Worm (Caenorhabditis elegans) whole organism, L1 larva: ENCODE measurements around the gene sdz-27.
"Not testable (repeated sequence)": the region's sequence is repeated elsewhere in the genome, so short reads cannot be mapped to it uniquely, and the experiment has no call there.

Source experiments
- C04F5.9 ChIP-seq: sonication (generic microtip); optimal IDR thresholded peaks from 2 replicates; lab custom pipeline; 2016; ENCODE audit warnings: missing genetic modification characterization, missing compliant biosample characterization
- C16A3.4 ChIP-seq: fragments of 150-350 bp; optimal IDR thresholded peaks from 2 replicates; lab custom pipeline; 2014; ENCODE audit warnings: missing biosample characterization, missing genetic modification characterization
- Y116A8C.19 ChIP-seq: sonication (generic microtip); optimal IDR thresholded peaks from 2 replicates; lab custom pipeline; 2016; ENCODE audit warnings: missing compliant biosample characterization, missing genetic modification characterization, borderline replicate concordance
- aha-1 ChIP-seq: fragments of 150-350 bp; optimal IDR thresholded peaks from 2 replicates; lab custom pipeline; 2014; ENCODE audit warnings: missing biosample characterization, missing genetic modification characterization
- aly-2 ChIP-seq: fragments of 150-350 bp; optimal IDR thresholded peaks from 2 replicates; lab custom pipeline; 2014; ENCODE audit warnings: missing biosample characterization, missing genetic modification characterization
- ama-1 ChIP-seq: fragments of 150-350 bp; optimal IDR thresholded peaks from 2 replicates; lab custom pipeline; 2014
- ces-1 ChIP-seq: fragments of 150-350 bp; optimal IDR thresholded peaks from 2 replicates; lab custom pipeline; 2014; ENCODE audit warnings: missing biosample characterization, missing genetic modification reagents, missing genetic modification characterization
- egl-27 ChIP-seq, 2 experiments: fragments of 150-350 bp in 1 of 2; sonication (generic microtip); optimal IDR thresholded peaks; 3 replicates each; lab custom pipeline; 2017 to 2018; ENCODE audit warnings: missing biosample characterization in 2 of 2, missing genetic modification characterization in 2 of 2, missing genetic modification reagents in 2 of 2
- elt-2 ChIP-seq: sonication (generic microtip); optimal IDR thresholded peaks from 2 replicates; lab custom pipeline; 2016; ENCODE audit warnings: missing genetic modification characterization, mild to moderate bottlenecking, inconsistent platforms, missing compliant biosample characterization, missing genetic modification reagents
- ets-5 ChIP-seq: fragments of 200-800 bp; sonication (Bioruptor generic); IDR thresholded peaks from 2 replicates; pipeline ENCODE4 v1.3.6; 2022; ENCODE audit warnings: missing genetic modification characterization, missing compliant biosample characterization
- fkh-10 ChIP-seq: sonication (generic microtip); optimal IDR thresholded peaks from 2 replicates; lab custom pipeline; 2017; ENCODE audit warnings: missing biosample characterization, missing genetic modification reagents, missing genetic modification characterization
- fkh-8 ChIP-seq: sonication (generic microtip); optimal IDR thresholded peaks from 2 replicates; lab custom pipeline; 2016; ENCODE audit warnings: mild to moderate bottlenecking, missing genetic modification characterization, missing compliant biosample characterization
- hlh-17 ChIP-seq: fragments of 200-800 bp; sonication (Bioruptor generic); optimal IDR thresholded peaks from 2 replicates; lab custom pipeline; 2018; ENCODE audit warnings: missing genetic modification characterization, mild to moderate bottlenecking, missing compliant biosample characterization, moderate library complexity, borderline replicate concordance
- hlh-4 ChIP-seq: sonication (generic microtip); optimal IDR thresholded peaks from 2 replicates; lab custom pipeline; 2016; ENCODE audit warnings: mild to moderate bottlenecking, missing genetic modification characterization, missing compliant biosample characterization
- irx-1 ChIP-seq: sonication (generic microtip); optimal IDR thresholded peaks from 2 replicates; lab custom pipeline; 2016; ENCODE audit warnings: missing genetic modification characterization, missing compliant biosample characterization
- jun-1 ChIP-seq: fragments of 150-350 bp; optimal IDR thresholded peaks from 2 replicates; lab custom pipeline; 2014; ENCODE audit warnings: missing biosample characterization, missing genetic modification reagents, missing genetic modification characterization
- lin-14 ChIP-seq: fragments of 200-800 bp; sonication (Bioruptor generic); optimal IDR thresholded peaks from 2 replicates; lab custom pipeline; 2018; ENCODE audit warnings: mild to moderate bottlenecking, missing genetic modification characterization, moderate library complexity, missing compliant biosample characterization
- lir-3 ChIP-seq: sonication (generic microtip); optimal IDR thresholded peaks from 2 replicates; lab custom pipeline; 2016; ENCODE audit warnings: mild to moderate bottlenecking, missing genetic modification characterization, moderate library complexity, missing compliant biosample characterization; ENCODE audit not compliant: poor library complexity
- mab-9 ChIP-seq: fragments of 200-800 bp; sonication (Bioruptor generic); IDR thresholded peaks from 2 replicates; pipeline ENCODE4 v1.3.6; 2022; ENCODE audit warnings: missing genetic modification reagents, missing genetic modification characterization, missing compliant biosample characterization
- nhr-19 ChIP-seq: fragments of 200-800 bp; sonication (Bioruptor generic); conservative IDR thresholded peaks from 2 replicates; pipeline ENCODE4 v1.3.6; 2022; ENCODE audit warnings: missing genetic modification characterization, missing compliant biosample characterization
- nhr-20 ChIP-seq: sonication (generic microtip); optimal IDR thresholded peaks from 2 replicates; lab custom pipeline; 2016; ENCODE audit warnings: mild to moderate bottlenecking, missing genetic modification characterization, missing compliant biosample characterization
- nhr-28 ChIP-seq: fragments of 150-350 bp; optimal IDR thresholded peaks from 2 replicates; lab custom pipeline; 2014; ENCODE audit warnings: missing biosample characterization, missing genetic modification characterization
- nhr-76 ChIP-seq: sonication (generic microtip); optimal IDR thresholded peaks from 2 replicates; lab custom pipeline; 2017; ENCODE audit warnings: missing biosample characterization, missing genetic modification characterization
- pag-3 ChIP-seq: sonication (generic microtip); optimal IDR thresholded peaks from 2 replicates; lab custom pipeline; 2017; ENCODE audit warnings: missing genetic modification characterization, mild to moderate bottlenecking, missing compliant biosample characterization, antibody characterized with exemption, borderline replicate concordance; ENCODE audit not compliant: insufficient read depth
- pax-3 ChIP-seq: fragments of 200-800 bp; sonication (Bioruptor generic); optimal IDR thresholded peaks from 2 replicates; lab custom pipeline; 2018; ENCODE audit warnings: mild to moderate bottlenecking, missing genetic modification characterization, moderate library complexity, missing compliant biosample characterization
- pqm-1 ChIP-seq: sonication (generic microtip); optimal IDR thresholded peaks from 3 replicates; lab custom pipeline; 2017; ENCODE audit warnings: missing biosample characterization, missing genetic modification characterization
- snpc-4 ChIP-seq: fragments of 150-350 bp; optimal IDR thresholded peaks from 2 replicates; lab custom pipeline; 2014; ENCODE audit warnings: missing biosample characterization, missing genetic modification characterization
- sox-4 ChIP-seq: sonication (generic microtip); optimal IDR thresholded peaks from 2 replicates; lab custom pipeline; 2016; ENCODE audit warnings: missing genetic modification characterization, missing compliant biosample characterization
- sptf-1 ChIP-seq: fragments of 150-350 bp; optimal IDR thresholded peaks from 2 replicates; lab custom pipeline; 2014; ENCODE audit warnings: missing biosample characterization, missing genetic modification characterization
- sup-37 ChIP-seq: fragments of 200-800 bp; sonication (Bioruptor generic); optimal IDR thresholded peaks from 2 replicates; lab custom pipeline; 2018; ENCODE audit warnings: mild to moderate bottlenecking, missing genetic modification characterization, missing compliant biosample characterization
- tbx-2 ChIP-seq: sonication (generic microtip); optimal IDR thresholded peaks from 2 replicates; lab custom pipeline; 2016; ENCODE audit warnings: missing genetic modification characterization, missing compliant biosample characterization
- tlp-1 ChIP-seq: fragments of 150-350 bp; optimal IDR thresholded peaks from 2 replicates; lab custom pipeline; 2014; ENCODE audit warnings: missing biosample characterization, missing genetic modification characterization
- unc-98 ChIP-seq: fragments of 200-800 bp; sonication (Bioruptor generic); IDR thresholded peaks from 2 replicates; pipeline ENCODE4 v1.3.6; 2022; ENCODE audit warnings: missing genetic modification characterization, missing compliant biosample characterization
- xbp-1 ChIP-seq: sonication (generic microtip); optimal IDR thresholded peaks from 2 replicates; lab custom pipeline; 2016; ENCODE audit warnings: missing genetic modification characterization, missing compliant biosample characterization
- zag-1 ChIP-seq: fragments of 150-350 bp; optimal IDR thresholded peaks from 2 replicates; lab custom pipeline; 2014; ENCODE audit warnings: missing biosample characterization, missing genetic modification characterization
- ztf-11 ChIP-seq, 2 experiments: sonication (generic microtip); optimal IDR thresholded peaks; 2 replicates each; lab custom pipeline; 2016 to 2017; ENCODE audit warnings: missing genetic modification characterization in 2 of 2, missing biosample characterization in 1 of 2, missing compliant biosample characterization in 1 of 2
- ztf-4 ChIP-seq: fragments of 150-350 bp; optimal IDR thresholded peaks from 2 replicates; lab custom pipeline; 2014; ENCODE audit warnings: missing biosample characterization, missing genetic modification characterization

sdz-27 gene

DNA sequence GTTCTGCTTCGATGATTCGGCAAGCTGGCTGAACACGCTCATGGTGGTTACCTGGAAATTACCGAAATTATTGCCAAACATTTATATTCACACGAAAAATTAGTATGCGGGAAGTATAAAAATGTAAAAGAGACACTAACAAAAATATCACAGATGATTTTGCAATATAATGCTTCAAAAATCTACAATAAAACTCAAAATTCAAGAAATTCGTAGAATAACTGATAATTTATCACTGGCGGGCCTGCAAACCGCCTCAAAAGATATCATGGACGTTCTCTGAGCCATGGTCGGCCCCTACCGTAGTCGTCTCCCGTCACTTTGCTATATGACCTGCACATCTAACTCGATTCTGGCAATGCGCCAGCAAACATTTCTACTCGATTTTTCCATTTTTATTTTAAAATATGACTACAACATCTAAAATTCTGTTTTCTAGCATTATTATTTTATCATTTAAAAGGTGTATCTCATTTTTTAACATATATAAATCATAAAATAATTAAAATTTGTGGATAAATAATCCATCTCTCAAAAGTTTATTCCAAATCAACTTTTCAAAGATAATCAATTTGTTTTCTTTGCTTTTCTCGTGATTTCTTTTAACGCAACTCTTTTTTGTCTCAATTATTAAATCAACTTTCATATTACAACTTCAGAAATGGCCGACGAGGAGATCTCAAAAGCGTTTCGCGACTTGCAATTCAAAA, 37.2 kb upstream of the sdz-27 start, which contains the start of the genes F01G4.6 and pfd-1 (continued):
- TF ChIP-seq Y116A8C.19 (tag; lab: Kevin White, UChicago) (no peak), hlh-17 (no peak), elt-2 (peak; percentile 84), lir-3 (tag; lab: Kevin White, UChicago) (peak; percentile 84), pax-3 (tag; lab: Kevin White, UChicago) (peak; percentile 91), aha-1 (peak; percentile 37), C16A3.4 (tag; lab: Kevin White, UChicago) (peak; percentile 95), C04F5.9 (tag; lab: Kevin White, UChicago) (peak; percentile 83), irx-1 (peak; percentile 81), snpc-4 (tag; lab: Kevin White, UChicago) (peak; percentile 80), ces-1 (GFP tag; lab: Kevin White, UChicago) (no peak), aly-2 (tag; lab: Kevin White, UChicago) (peak; percentile 86), nhr-20 (tag; lab: Kevin White, UChicago) (peak; percentile 97), zag-1 (tag; lab: Kevin White, UChicago) (peak; percentile 97), hlh-4 (tag; lab: Kevin White, UChicago) (no peak), fkh-10 (peak; percentile 89), pqm-1 (tag; lab: Kevin White, UChicago) (no peak), ets-5 (GFP tag; lab: Robert Waterston, UW) (no peak), unc-98 (GFP tag; lab: Robert Waterston, UW) (no peak; the same call in 1 of the 2 replicates), sup-37 (GFP tag; lab: Kevin White, UChicago) (peak; percentile 37), lin-14 (GFP tag; lab: Kevin White, UChicago) (peak; percentile 96), fkh-8 (peak; percentile 95), jun-1 (tag; lab: Kevin White, UChicago) (peak; percentile 91), nhr-76 (tag; lab: Kevin White, UChicago) (no peak), tbx-2 (tag; lab: Kevin White, UChicago) (peak; percentile 93), egl-27 (tag; optimal IDR thresholded peaks at IDR 0.05; lab: Kevin White, UChicago) (no peak), mab-9 (GFP tag; lab: Robert Waterston, UW) (peak; percentile 82), xbp-1 (tag; lab: Kevin White, UChicago) (peak; percentile 98), tlp-1 (no peak), sptf-1 (tag; lab: Kevin White, UChicago) (no peak), pag-3 (tag; lab: Kevin White, UChicago) (peak; percentile 71), sox-4 (tag; lab: Kevin White, UChicago) (peak; percentile 68), nhr-28 (tag; lab: Kevin White, UChicago) (no peak)

DNA sequence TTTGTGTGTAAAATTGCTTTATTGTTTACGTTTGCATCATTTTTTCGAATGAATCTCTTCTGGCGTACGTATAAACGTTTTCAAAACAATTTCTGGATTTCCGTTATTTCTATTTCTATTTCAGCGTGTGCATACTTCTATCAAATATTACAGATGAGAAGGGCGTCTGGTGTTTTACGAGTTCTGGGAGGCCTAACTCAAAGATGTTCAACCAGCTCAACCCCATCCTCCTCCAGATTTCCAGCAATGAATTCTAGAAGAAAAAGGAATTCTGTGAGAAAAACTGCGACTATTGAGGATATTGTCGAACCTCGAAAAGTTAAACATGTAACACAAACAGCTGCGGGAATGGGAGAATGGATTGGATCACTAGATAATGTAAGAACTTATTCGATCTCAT, 36.0 kb upstream of the sdz-27 start, which contains the start of gene C08F8.2:
Gene C08F8.2, plus strand, starts transcription at position 154 of the 400 bp plus-strand sequence.
- TF ChIP-seq lin-14 (GFP tag; lab: Kevin White, UChicago) (no peak), nhr-19 (peak; percentile 30; the same call in 1 of the 2 replicates), ztf-4 (tag; lab: Kevin White, UChicago) (peak; percentile 13), ama-1 (lab: Kevin White, UChicago) (peak; percentile 67)
- TF ChIP-seq, all 84 proteins: peak for 3

- TF ChIP-seq zag-1 (tag; lab: Kevin White, UChicago); mab-9 (GFP tag; lab: Robert Waterston, UW); ztf-11 (tag; optimal IDR thresholded peaks at IDR 0.05; lab: Kevin White, UChicago): not testable (repeated sequence)
Observed at ce11 chrIV:11154425-11155114, 32.3 kb upstream of the sdz-27 start, which contains the start of gene C08F8.3. Gene C08F8.3 (plus strand): TSS chrIV:11155044.
